Worm (Caenorhabditis elegans) whole organism, L3 larva: ENCODE results near the gene exc-6.

ENCODE experiments used
- aly-2 ChIP-seq: fragments of 150-350 bp; optimal IDR thresholded peaks from 2 replicates; lab custom pipeline; 2014; ENCODE audit warnings: missing biosample characterization, missing genetic modification characterization
- ama-1 ChIP-seq: fragments of 150-350 bp; optimal IDR thresholded peaks from 2 replicates; lab custom pipeline; 2018
- ceh-28 ChIP-seq: fragments of 150-350 bp; optimal IDR thresholded peaks from 2 replicates; lab custom pipeline; 2014; ENCODE audit warnings: missing biosample characterization, missing genetic modification reagents, missing genetic modification characterization
- egl-27 ChIP-seq: sonication (generic microtip); optimal IDR thresholded peaks from 4 replicates; lab custom pipeline; 2017; ENCODE audit warnings: missing biosample characterization, missing genetic modification reagents, missing genetic modification characterization
- elt-1 ChIP-seq: fragments of 150-350 bp; optimal IDR thresholded peaks from 2 replicates; lab custom pipeline; 2014; ENCODE audit warnings: missing biosample characterization, missing genetic modification characterization
- elt-2 ChIP-seq: sonication (generic microtip); optimal IDR thresholded peaks from 2 replicates; lab custom pipeline; 2016; ENCODE audit warnings: missing genetic modification reagents, mild to moderate bottlenecking, missing genetic modification characterization, missing compliant biosample characterization
- jun-1 ChIP-seq: fragments of 150-350 bp; optimal IDR thresholded peaks from 2 replicates; lab custom pipeline; 2014; ENCODE audit warnings: missing biosample characterization, missing genetic modification reagents, missing genetic modification characterization
- mdl-1 ChIP-seq: fragments of 150-350 bp; optimal IDR thresholded peaks from 2 replicates; lab custom pipeline; 2014; ENCODE audit warnings: missing biosample characterization, missing genetic modification characterization
- nhr-11 ChIP-seq: fragments of 150-350 bp; optimal IDR thresholded peaks from 2 replicates; lab custom pipeline; 2014; ENCODE audit warnings: missing biosample characterization, missing genetic modification characterization
- nhr-237 ChIP-seq: fragments of 150-350 bp; optimal IDR thresholded peaks from 2 replicates; lab custom pipeline; 2014; ENCODE audit warnings: missing biosample characterization, missing genetic modification characterization
- unc-62 ChIP-seq: fragments of 150-350 bp; sonication (generic microtip); optimal IDR thresholded peaks from 4 replicates; lab custom pipeline; 2014; ENCODE audit warnings: missing biosample characterization, missing genetic modification reagents, missing genetic modification characterization

DNA sequence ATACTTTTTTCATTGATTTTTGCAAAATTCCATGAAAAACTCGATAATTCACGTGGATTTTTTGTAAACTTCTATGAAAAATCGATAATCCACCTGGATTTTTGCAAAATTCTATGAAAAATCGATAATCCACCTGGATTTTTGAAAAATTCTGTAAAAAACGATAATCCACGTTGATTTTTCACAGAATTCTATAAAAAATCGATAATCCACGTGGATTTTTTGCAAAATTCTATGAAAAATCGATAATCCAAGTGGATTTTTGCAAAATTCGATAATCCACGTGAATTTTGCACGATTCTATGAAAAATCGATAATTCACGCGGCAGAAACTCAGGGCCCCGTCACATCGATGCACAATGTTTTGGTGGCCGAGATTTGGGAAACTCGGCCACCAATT, 44.9 kb upstream of the exc-6 start:
- TF ChIP-seq nhr-11 (tag; lab: Kevin White, UChicago) (no peak), mdl-1 (no peak), nhr-237 (no peak), aly-2 (no peak), unc-62 (GFP tag; lab: Kevin White, UChicago) (no peak), elt-2 (tag; lab: Kevin White, UChicago) (no peak), jun-1 (tag; lab: Kevin White, UChicago) (no peak), ama-1 (lab: Kevin White, UChicago) (no peak), egl-27 (tag; lab: Kevin White, UChicago) (no peak), elt-1 (tag; lab: Kevin White, UChicago) (no peak), ceh-28 (tag; lab: Kevin White, UChicago) (peak; percentile 94)
